Worm (Caenorhabditis elegans): ENCODE results near the gene F58G1.7.
A peak's percentile ranks its signal among the peaks of the same experiment; 100 is the strongest.

DNA sequence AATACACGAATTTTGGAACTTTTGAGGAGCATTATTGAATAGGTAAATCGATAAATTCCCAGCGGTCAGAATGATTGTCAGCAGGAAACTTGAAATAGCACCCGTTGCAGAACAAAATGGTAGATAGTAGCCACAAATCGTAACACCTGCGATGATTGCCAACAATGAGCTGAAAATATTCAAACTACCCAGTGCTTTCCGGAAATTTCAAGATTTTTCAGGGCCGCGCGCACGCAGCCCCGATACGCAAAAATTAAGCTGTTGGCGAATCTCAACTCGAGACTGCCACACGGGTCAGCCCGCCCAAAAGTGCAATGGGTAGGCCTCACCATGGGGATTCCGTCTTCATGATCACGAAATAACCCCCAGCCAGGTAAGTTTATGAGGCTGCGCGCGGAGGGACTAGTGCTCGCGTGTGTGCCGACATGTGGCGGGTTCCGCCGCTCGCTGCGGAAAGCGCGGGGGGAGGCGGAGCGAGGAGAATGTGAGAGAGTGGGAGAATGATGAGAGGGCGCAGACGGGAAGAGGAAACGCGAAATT is 3.4 kb downstream of the F58G1.7 start:
- peak; percentile 90 for TF ChIP-seq ztf-28 (GFP tag; IDR thresholded peaks at IDR 0.05)
- TF ChIP-seq ama-1 (optimal IDR thresholded peaks at IDR 0.05), result peak; percentile 100
- peak; percentile 71 to 77 for TF ChIP-seq ama-1 (GFP tag; optimal IDR thresholded peaks at IDR 0.05)
- TF ChIP-seq K12H6.12 (tag; optimal IDR thresholded peaks at IDR 0.05), result peak; percentile 89
- TF ChIP-seq ceh-100 (GFP tag; IDR thresholded peaks at IDR 0.05), result peak; percentile 83
- TF ChIP-seq pha-4 (tag; optimal IDR thresholded peaks at IDR 0.05), result no peak
- TF ChIP-seq ztf-25 (GFP tag; IDR thresholded peaks at IDR 0.05), result peak; percentile 91

Data from whole organism, young adult.